Fruit fly (Drosophila melanogaster): Measurements from ENCODE around the gene Eip74EF.
A peak's percentile ranks its signal among the peaks of the same experiment; 100 is the strongest.

The Eip74EF gene

dm6 chr3L:17655837-17656308 is 36.7 kb upstream of the Eip74EF start (continued):
- TF ChIP-seq CoRest (tag; optimal IDR thresholded peaks at IDR 0.05) (no peak), dpn (GFP tag; optimal IDR thresholded peaks at IDR 0.05) (no peak), tll (GFP tag; optimal IDR thresholded peaks at IDR 0.05) (no peak), E2f2 (GFP tag; IDR thresholded peaks at IDR 0.05) (peak; percentile 54; the same call in 1 of the 2 replicates), CG4617 (GFP tag; optimal IDR thresholded peaks at IDR 0.05; ENCODE audit: borderline replicate concordance) (no peak), CG2678 (tag; optimal IDR thresholded peaks at IDR 0.05) (peak; percentile 60), CG13894 (tag; optimal IDR thresholded peaks at IDR 0.05) (peak; percentile 45), Camta (GFP tag; optimal IDR thresholded peaks at IDR 0.05) (no peak), CG4282 (GFP tag; optimal IDR thresholded peaks at IDR 0.05) (peak; percentile 6), CG9932 (GFP tag; IDR thresholded peaks at IDR 0.05) (peak; percentile 35; the same call in 1 of the 2 replicates), Trl (optimal IDR thresholded peaks at IDR 0.05) (no peak), Trl (GFP tag; optimal IDR thresholded peaks at IDR 0.05) (no peak), CG5180 (GFP tag; optimal IDR thresholded peaks at IDR 0.05) (peak; percentile 51), CG14965 (GFP tag; optimal IDR thresholded peaks at IDR 0.05; ENCODE audit: borderline replicate concordance) (no peak), CG4854 (GFP tag; optimal IDR thresholded peaks at IDR 0.05) (no peak), MTF-1 (GFP tag; optimal IDR thresholded peaks at IDR 0.05; ENCODE audit: borderline replicate concordance) (peak; percentile 52), cg (GFP tag; optimal IDR thresholded peaks at IDR 0.05) (no peak), CG11695 (GFP tag; IDR thresholded peaks at IDR 0.05) (0 out of 3 replicates have a peak, but pooled peaks have one; percentile 23), grn (GFP tag; optimal IDR thresholded peaks at IDR 0.05) (peak; percentile 52), HLH3B (GFP tag; IDR thresholded peaks at IDR 0.05) (peak; percentile 9; the same call in 1 of the 2 replicates), emc (GFP tag; optimal IDR thresholded peaks at IDR 0.05) (no peak), Hey (tag; optimal IDR thresholded peaks at IDR 0.05) (peak; percentile 68), PHDP (tag; optimal IDR thresholded peaks at IDR 0.05) (peak; percentile 37), Ptx1 (GFP tag; IDR thresholded peaks at IDR 0.05) (no peak), cas (GFP tag; IDR thresholded peaks at IDR 0.05) (no peak), CG12219 (GFP tag; optimal IDR thresholded peaks at IDR 0.05) (peak; percentile 44), CG8944 (GFP tag; optimal IDR thresholded peaks at IDR 0.05) (no peak), pita (GFP tag; optimal IDR thresholded peaks at IDR 0.05) (no peak), rib (GFP tag; IDR thresholded peaks at IDR 0.05) (no peak), bigmax (GFP tag; optimal IDR thresholded peaks at IDR 0.05) (peak; percentile 24), D (optimal IDR thresholded peaks at IDR 0.05) (no peak), D (GFP tag; optimal IDR thresholded peaks at IDR 0.05) (peak; percentile 8), inv (GFP tag; IDR thresholded peaks at IDR 0.05; ENCODE audit: partially characterized antibody) (no peak), nau (GFP tag; optimal IDR thresholded peaks at IDR 0.05) (peak; percentile 71), D19B (GFP tag; optimal IDR thresholded peaks at IDR 0.05) (peak; percentile 8), CG5953 (GFP tag; IDR thresholded peaks at IDR 0.05) (no peak), Dad (GFP tag; optimal IDR thresholded peaks at IDR 0.05) (no peak), Fer1 (GFP tag; optimal IDR thresholded peaks at IDR 0.05) (peak; percentile 83), Xbp1 (GFP tag; optimal IDR thresholded peaks at IDR 0.05) (no peak), wek (GFP tag; optimal IDR thresholded peaks at IDR 0.05) (peak; percentile 34), tx (GFP tag; optimal IDR thresholded peaks at IDR 0.05) (no peak), CG8478 (optimal IDR thresholded peaks at IDR 0.05) (no peak), unpg (GFP tag; optimal IDR thresholded peaks at IDR 0.05) (peak; percentile 7), fd102C (GFP tag; optimal IDR thresholded peaks at IDR 0.05) (no peak), Atf-2 (GFP tag; optimal IDR thresholded peaks at IDR 0.05) (no peak), CG6813 (GFP tag; optimal IDR thresholded peaks at IDR 0.05) (peak; percentile 72), row (GFP tag; IDR thresholded peaks at IDR 0.05) (0 out of 3 replicates have a peak, but pooled peaks have one; percentile 19), hkb (optimal IDR thresholded peaks at IDR 0.05) (no peak), hkb (GFP tag; IDR thresholded peaks at IDR 0.05) (peak; percentile 66; the same call in 1 of the 2 replicates), CG4707 (GFP tag; optimal IDR thresholded peaks at IDR 0.05) (peak; percentile 17), ac (GFP tag; optimal IDR thresholded peaks at IDR 0.05) (no peak)
